Fruit fly (Drosophila melanogaster) whole organism, prepupa: Measurements from ENCODE around the gene CG33269.

Source experiments
- CG11294 ChIP-seq: fragments of 200-800 bp; sonication (Bioruptor generic); IDR thresholded peaks from 2 replicates; pipeline ENCODE4 v1.3.6; 2022; ENCODE audit warnings: missing biosample characterization, missing genetic modification characterization
- CG11762 ChIP-seq: fragments of 200-800 bp; sonication (Bioruptor generic); optimal IDR thresholded peaks from 3 replicates; lab custom pipeline; 2016; ENCODE audit warnings: missing biosample characterization, missing genetic modification characterization; ENCODE audit not compliant: insufficient read depth
- CG11902 ChIP-seq: fragments of 200-800 bp; sonication (Bioruptor generic); optimal IDR thresholded peaks from 3 replicates; lab custom pipeline; 2016; ENCODE audit warnings: missing biosample characterization, missing genetic modification characterization
- CG15336 ChIP-seq: fragments of 200-800 bp; sonication (Bioruptor generic); IDR thresholded peaks from 2 replicates; pipeline ENCODE4 v1.3.6; 2022; ENCODE audit warnings: missing biosample characterization, missing genetic modification characterization
- CG3032 ChIP-seq: fragments of 200-800 bp; optimal IDR thresholded peaks from 2 replicates; lab custom pipeline; 2019; ENCODE audit warnings: missing biosample characterization, mild to moderate bottlenecking, missing genetic modification characterization, moderate library complexity
- CG32006 ChIP-seq: fragments of 200-800 bp; sonication (Bioruptor generic); optimal IDR thresholded peaks from 3 replicates; lab custom pipeline; 2017; ENCODE audit warnings: missing biosample characterization, mild to moderate bottlenecking, missing genetic modification characterization
- CG34406 ChIP-seq: fragments of 200-800 bp; sonication (Bioruptor generic); optimal IDR thresholded peaks from 3 replicates; lab custom pipeline; 2016; ENCODE audit warnings: missing biosample characterization, missing genetic modification characterization
- CG6276 ChIP-seq: fragments of 200-800 bp; sonication (Bioruptor generic); optimal IDR thresholded peaks from 2 replicates; lab custom pipeline; 2017; ENCODE audit warnings: missing biosample characterization, mild to moderate bottlenecking, missing genetic modification characterization
- CG6792 ChIP-seq: fragments of 200-800 bp; sonication (Bioruptor generic); optimal IDR thresholded peaks from 3 replicates; lab custom pipeline; 2016; ENCODE audit warnings: missing biosample characterization, missing genetic modification characterization
- CG7368 ChIP-seq: fragments of 200-800 bp; sonication (Bioruptor generic); optimal IDR thresholded peaks from 3 replicates; lab custom pipeline; 2016; ENCODE audit warnings: missing biosample characterization, missing genetic modification characterization
- CG8632 ChIP-seq: fragments of 200-800 bp; sonication (Bioruptor generic); optimal IDR thresholded peaks from 3 replicates; lab custom pipeline; 2016; ENCODE audit warnings: missing biosample characterization, missing genetic modification characterization
- CG9139 ChIP-seq: fragments of 200-800 bp; sonication (Bioruptor generic); optimal IDR thresholded peaks from 3 replicates; lab custom pipeline; 2017; ENCODE audit warnings: missing biosample characterization, mild to moderate bottlenecking, missing genetic modification characterization
- Eip78C ChIP-seq: fragments of 200-800 bp; sonication (Bioruptor generic); peaks from one replicate; lab custom pipeline; 2016; ENCODE audit warnings: missing biosample characterization, missing genetic modification characterization
- Hr39 ChIP-seq: fragments of 200-800 bp; sonication (Bioruptor generic); optimal IDR thresholded peaks from 2 replicates; lab custom pipeline; 2016; ENCODE audit warnings: missing biosample characterization, missing genetic modification characterization
- Hr4 ChIP-seq: fragments of 200-800 bp; sonication (Bioruptor generic); optimal IDR thresholded peaks from 3 replicates; lab custom pipeline; 2016; ENCODE audit warnings: missing biosample characterization, missing genetic modification characterization
- Lpt ChIP-seq: fragments of 200-800 bp; sonication (Bioruptor generic); optimal IDR thresholded peaks from 3 replicates; lab custom pipeline; 2016; ENCODE audit warnings: missing biosample characterization, missing genetic modification characterization
- Met ChIP-seq: fragments of 200-800 bp; sonication (Bioruptor generic); optimal IDR thresholded peaks from 3 replicates; lab custom pipeline; 2016; ENCODE audit warnings: missing biosample characterization, missing genetic modification characterization
- Sox15 ChIP-seq: fragments of 200-800 bp; sonication (Bioruptor generic); optimal IDR thresholded peaks from 3 replicates; lab custom pipeline; 2016; ENCODE audit warnings: missing biosample characterization, missing genetic modification characterization
- cyc ChIP-seq: fragments of 200-800 bp; sonication (Bioruptor generic); optimal IDR thresholded peaks from 3 replicates; lab custom pipeline; 2016; ENCODE audit warnings: missing biosample characterization, missing genetic modification characterization
- dac ChIP-seq: fragments of 200-800 bp; sonication (Bioruptor generic); optimal IDR thresholded peaks from 2 replicates; lab custom pipeline; 2017; ENCODE audit warnings: missing biosample characterization, mild to moderate bottlenecking, missing genetic modification characterization
- dsx ChIP-seq: fragments of 200-800 bp; optimal IDR thresholded peaks from 3 replicates; lab custom pipeline; 2019; ENCODE audit warnings: missing biosample characterization, mild to moderate bottlenecking, missing genetic modification characterization, moderate library complexity; ENCODE audit not compliant: poor library complexity, severe bottlenecking
- lz ChIP-seq: fragments of 200-800 bp; sonication (Bioruptor generic); optimal IDR thresholded peaks from 3 replicates; lab custom pipeline; 2016; ENCODE audit warnings: missing biosample characterization, missing genetic modification characterization
- net ChIP-seq: fragments of 200-800 bp; sonication (Bioruptor generic); optimal IDR thresholded peaks from 3 replicates; lab custom pipeline; 2016; ENCODE audit warnings: missing biosample characterization, missing genetic modification characterization
- salr ChIP-seq, 2 experiments: fragments of 200-800 bp; sonication (Bioruptor generic); optimal IDR thresholded peaks; 3 replicates each; lab custom pipeline; 2016 to 2018; ENCODE audit warnings: missing biosample characterization in 2 of 2, missing genetic modification characterization in 2 of 2, mild to moderate bottlenecking in 1 of 2
- ss ChIP-seq, 2 experiments: fragments of 200-800 bp; sonication (Bioruptor generic); optimal IDR thresholded peaks; 2 replicates in 1 of 2; 3 replicates in 1 of 2; lab custom pipeline; 2017 to 2018; ENCODE audit warnings: mild to moderate bottlenecking in 2 of 2, missing biosample characterization in 2 of 2, missing genetic modification characterization in 2 of 2, moderate library complexity in 1 of 2
- svp ChIP-seq: fragments of 200-800 bp; sonication (Bioruptor generic); peaks from one replicate; lab custom pipeline; 2016; ENCODE audit warnings: missing biosample characterization, missing genetic modification characterization
- topi ChIP-seq: fragments of 200-800 bp; sonication (Bioruptor generic); optimal IDR thresholded peaks from 3 replicates; lab custom pipeline; 2016; ENCODE audit warnings: missing biosample characterization, missing genetic modification characterization

The CG33269 gene

DNA sequence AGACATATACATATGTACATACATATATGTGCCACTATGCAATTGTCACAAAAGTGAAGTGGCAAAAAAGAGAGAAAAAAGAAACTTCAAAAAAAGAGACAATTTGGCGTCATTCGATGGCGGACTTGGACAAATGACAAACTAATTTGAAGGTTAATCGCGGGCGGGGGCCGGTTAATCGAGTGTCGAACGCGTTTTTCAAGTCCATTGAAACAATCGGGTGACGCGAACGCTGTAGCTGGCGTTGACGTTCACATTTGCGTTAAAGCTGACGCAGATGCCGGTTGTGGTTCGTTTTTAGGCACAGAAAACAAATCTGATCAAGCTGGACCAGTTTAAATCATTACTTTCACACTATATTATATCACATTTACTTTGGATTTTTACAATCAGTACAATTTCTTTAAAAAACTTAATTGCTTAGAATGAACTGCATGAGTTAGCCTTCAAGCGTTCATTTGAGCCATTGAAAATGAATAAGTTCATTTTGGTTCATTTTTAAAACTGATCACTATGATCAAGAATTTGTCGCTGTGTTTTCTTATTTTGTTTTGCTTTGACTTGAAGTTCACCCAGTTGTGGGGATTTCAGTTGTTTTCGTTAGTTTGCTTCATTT, 48.2 kb downstream of the CG33269 start (continued):
- peak; percentile 19 for TF ChIP-seq net (GFP tag; lab: Kevin White, UChicago)
- TF ChIP-seq CG9139 (GFP tag; lab: Kevin White, UChicago), result no peak
- peak; percentile 61 for TF ChIP-seq Met (GFP tag; lab: Kevin White, UChicago)
- TF ChIP-seq CG6276, result no peak
- TF ChIP-seq salr (GFP tag; optimal IDR thresholded peaks at IDR 0.05; lab: Kevin White, UChicago), result peak in 1 of 2 experiments; percentile 13
- peak; percentile 19 for TF ChIP-seq dac (GFP tag; lab: Kevin White, UChicago)
- peak; percentile 65 for TF ChIP-seq topi
- no peak for TF ChIP-seq CG7368
- peak; percentile 60 for TF ChIP-seq lz (GFP tag; lab: Kevin White, UChicago)
- TF ChIP-seq CG32006 (GFP tag; lab: Kevin White, UChicago), result peak; percentile 59
- TF ChIP-seq dsx (GFP tag; lab: Kevin White, UChicago), result no peak
- no peak for TF ChIP-seq CG11294 (GFP tag; lab: Robert Waterston, UW)
- TF ChIP-seq Lpt (GFP tag; lab: Kevin White, UChicago), result no peak
- TF ChIP-seq CG8632 (GFP tag; lab: Kevin White, UChicago), result peak; percentile 54
- peak; percentile 56 for TF ChIP-seq Hr4 (GFP tag; lab: Kevin White, UChicago)
- TF ChIP-seq CG34406 (GFP tag; lab: Kevin White, UChicago), result peak; percentile 44
- TF ChIP-seq Sox15 (GFP tag; lab: Kevin White, UChicago), result no peak
- TF ChIP-seq CG11762 (GFP tag; lab: Kevin White, UChicago), result peak; percentile 26
- TF ChIP-seq svp (GFP tag; lab: Kevin White, UChicago), result peak; percentile 77
- TF ChIP-seq ss (GFP tag; optimal IDR thresholded peaks at IDR 0.05; lab: Kevin White, UChicago), result no peak
- TF ChIP-seq CG11902 (GFP tag; lab: Kevin White, UChicago), result no peak
- TF ChIP-seq Hr39 (GFP tag; lab: Kevin White, UChicago), result peak; percentile 71

DNA sequence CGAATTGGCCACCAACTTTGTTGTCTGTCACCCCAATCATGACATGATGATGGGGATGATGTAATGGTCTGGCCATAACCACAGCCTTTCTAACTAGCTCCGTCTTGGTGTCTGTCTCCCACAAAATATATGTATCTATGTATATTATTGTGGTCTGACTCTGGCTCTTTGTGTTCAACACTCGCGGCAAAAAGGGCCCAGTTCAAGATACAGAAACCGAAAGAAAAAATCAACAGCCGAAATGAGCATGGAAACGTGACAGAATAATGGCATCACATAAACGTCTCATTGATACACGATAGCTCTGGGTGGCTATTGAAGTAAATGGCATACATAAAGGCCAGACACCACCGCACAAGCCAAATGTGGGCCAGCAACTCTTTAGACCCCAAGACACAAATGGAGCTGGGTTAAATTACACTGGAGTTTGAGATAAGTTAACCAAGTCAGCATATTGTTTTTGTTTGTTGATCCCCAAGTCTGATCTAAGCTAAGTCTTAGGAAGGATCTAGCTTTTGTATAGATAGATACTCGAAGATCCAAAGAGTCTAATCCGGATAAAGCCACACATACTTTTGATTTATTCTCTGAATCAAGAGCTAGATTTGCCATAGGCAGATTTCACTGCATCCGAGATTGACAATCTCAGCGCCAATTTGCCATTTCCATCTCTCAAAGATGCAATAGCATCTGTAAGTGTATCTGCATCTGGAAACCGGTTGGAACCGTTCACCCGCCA, 49.8 kb downstream of the CG33269 start:
- TF ChIP-seq cyc (GFP tag; lab: Kevin White, UChicago) (no peak), CG6792 (GFP tag; lab: Kevin White, UChicago) (no peak), Eip78C (GFP tag; lab: Kevin White, UChicago) (peak; percentile 56), CG32006 (GFP tag; lab: Kevin White, UChicago) (peak; percentile 46), CG6276 (peak; percentile 28), CG15336 (GFP tag; lab: Robert Waterston, UW) (peak; percentile 15; the same call in 1 of the 2 replicates), CG3032 (peak; percentile 7)
